Fruit fly (Drosophila melanogaster) whole organism, wandering third instar larva: ENCODE results near the gene CG10560.

Source experiments
- CG9705 ChIP-seq: fragments of 200-800 bp; sonication (Bioruptor generic); optimal IDR thresholded peaks from 2 replicates; lab custom pipeline; 2018; ENCODE audit warnings: missing biosample characterization, mild to moderate bottlenecking, missing genetic modification characterization
- HLH106 ChIP-seq: fragments of 200-800 bp; optimal IDR thresholded peaks from 3 replicates; lab custom pipeline; 2019; ENCODE audit warnings: missing biosample characterization, mild to moderate bottlenecking, missing genetic modification characterization, moderate library complexity
- Hr83 ChIP-seq: fragments of 200-300 bp; sonication (Bioruptor generic); optimal IDR thresholded peaks from 2 replicates; lab custom pipeline; 2016; ENCODE audit warnings: missing biosample characterization, mild to moderate bottlenecking, missing genetic modification characterization, moderate library complexity; ENCODE audit not compliant: poor library complexity, severe bottlenecking
- Jra ChIP-seq: sonication (Bioruptor generic); optimal IDR thresholded peaks from 2 replicates; lab custom pipeline; 2016; ENCODE audit warnings: missing biosample characterization, missing genetic modification characterization
- N ChIP-seq: fragments of >200 bp; optimal IDR thresholded peaks from 2 replicates; lab custom pipeline; 2018; ENCODE audit warnings: missing biosample characterization, missing external identifiers, missing genetic modification characterization
- dl ChIP-seq, 2 experiments: fragments of 175-275, 200-275 bp in 1 of 2; fragments of 200-275 bp in 1 of 2; sonication (Bioruptor generic); optimal IDR thresholded peaks; lab custom pipeline; 2018; ENCODE audit warnings: mild to moderate bottlenecking in 2 of 2, missing biosample characterization in 2 of 2, missing genetic modification characterization in 2 of 2, moderate library complexity in 2 of 2; ENCODE audit not compliant: partially characterized antibody in 2 of 2, insufficient read depth in 1 of 2
- dsf ChIP-seq: sonication (Bioruptor generic); optimal IDR thresholded peaks from 2 replicates; lab custom pipeline; 2016; ENCODE audit warnings: missing biosample characterization, missing genetic modification characterization, borderline replicate concordance
- h ChIP-seq: fragments of 200-800 bp; sonication (Bioruptor generic); optimal IDR thresholded peaks from 3 replicates; lab custom pipeline; 2016; ENCODE audit warnings: missing biosample characterization, mild to moderate bottlenecking, missing genetic modification characterization

DNA sequence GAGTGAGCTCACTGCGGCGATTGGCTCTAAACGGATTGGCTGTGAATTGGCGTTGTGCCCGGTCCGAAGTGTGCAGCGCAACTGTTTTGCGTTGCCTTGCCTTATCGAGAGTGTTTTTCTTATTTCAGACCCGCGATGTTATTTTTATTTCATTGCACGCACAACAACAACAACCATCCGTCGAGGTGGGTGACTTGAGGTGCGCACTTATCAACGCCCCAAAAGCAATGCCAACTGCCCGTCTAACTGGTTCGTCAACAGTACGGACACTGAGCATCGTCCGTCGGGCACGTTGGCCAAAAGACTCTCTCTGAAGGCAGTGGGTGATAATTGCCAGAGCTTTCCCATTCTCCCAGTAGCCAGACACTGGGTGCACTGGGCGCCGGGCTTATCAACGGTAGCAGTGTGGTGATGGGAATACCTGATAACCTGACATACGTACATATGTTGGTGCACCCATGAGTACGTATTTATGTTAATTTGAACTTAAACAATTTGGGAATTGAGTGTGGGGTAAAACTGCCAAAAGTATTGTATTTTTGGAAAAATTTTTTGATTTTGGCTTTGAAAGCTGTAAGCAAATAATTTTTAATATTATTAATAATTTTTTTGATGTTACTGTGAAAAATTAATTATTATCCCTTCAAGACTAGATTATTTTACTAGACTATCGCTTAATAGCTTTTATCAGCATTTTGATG is 24.4 kb downstream of the CG10560 start, which contains the start of gene CG31102:
- TF ChIP-seq HLH106 (tag; lab: Kevin White, UChicago) (no peak), dl (GFP tag; optimal IDR thresholded peaks at IDR 0.05; lab: Kevin White, UChicago; ENCODE audit: insufficient read depth in 1 of 2, partially characterized antibody in 2 of 2) (peak in 1 of 2 experiments; percentile 60), dsf (GFP tag; lab: Kevin White, UChicago) (no peak), h (GFP tag; lab: Kevin White, UChicago) (peak; percentile 93), Jra (peak; percentile 32), Hr83 (GFP tag; lab: Kevin White, UChicago) (peak; percentile 12), N (GFP tag; lab: Kevin White, UChicago) (no peak), CG9705 (GFP tag; lab: Kevin White, UChicago) (no peak)
